Worm (Caenorhabditis elegans) whole organism, late embryonic: ENCODE measurements around the gene fln-1.

Experiments
- ceh-9 ChIP-seq: sonication (generic microtip); optimal IDR thresholded peaks from 2 replicates; lab custom pipeline; 2016; ENCODE audit warnings: mild to moderate bottlenecking, missing genetic modification characterization, inconsistent platforms, missing compliant biosample characterization
- dve-1 ChIP-seq: sonication (generic microtip); optimal IDR thresholded peaks from 2 replicates; lab custom pipeline; 2017; ENCODE audit warnings: antibody characterized with exemption, mild to moderate bottlenecking, missing genetic modification characterization, missing compliant biosample characterization
- elt-2 ChIP-seq: sonication (generic microtip); optimal IDR thresholded peaks from 2 replicates; lab custom pipeline; 2016; ENCODE audit warnings: missing genetic modification reagents, missing genetic modification characterization, missing compliant biosample characterization
- elt-4 ChIP-seq: sonication (generic microtip); optimal IDR thresholded peaks from 2 replicates; lab custom pipeline; 2016; ENCODE audit warnings: missing genetic modification characterization, missing compliant biosample characterization
- fkh-10 ChIP-seq: fragments of 150-350 bp; optimal IDR thresholded peaks from 2 replicates; lab custom pipeline; 2014; ENCODE audit warnings: missing biosample characterization, missing genetic modification reagents, missing genetic modification characterization
- hlh-13 ChIP-seq: fragments of 200-800 bp; sonication (Bioruptor generic); optimal IDR thresholded peaks from 2 replicates; lab custom pipeline; 2018; ENCODE audit warnings: mild to moderate bottlenecking, missing genetic modification characterization, missing compliant biosample characterization
- mec-3 ChIP-seq: sonication (generic microtip); optimal IDR thresholded peaks from 2 replicates; lab custom pipeline; 2016; ENCODE audit warnings: borderline replicate concordance, missing genetic modification characterization, missing compliant biosample characterization
- nhr-232 ChIP-seq: sonication (generic microtip); optimal IDR thresholded peaks from 2 replicates; lab custom pipeline; 2016; ENCODE audit warnings: missing genetic modification characterization, missing compliant biosample characterization
- pha-2 ChIP-seq: sonication (generic microtip); optimal IDR thresholded peaks from 2 replicates; lab custom pipeline; 2017; ENCODE audit warnings: mild to moderate bottlenecking, missing genetic modification characterization, missing compliant biosample characterization
- pqm-1 ChIP-seq: sonication (generic microtip); optimal IDR thresholded peaks from 2 replicates; lab custom pipeline; 2016; ENCODE audit warnings: missing genetic modification characterization, missing compliant biosample characterization
- pros-1 ChIP-seq: fragments of 150-350 bp; optimal IDR thresholded peaks from 2 replicates; lab custom pipeline; 2014; ENCODE audit warnings: missing biosample characterization, missing genetic modification reagents, missing genetic modification characterization
- sox-2 ChIP-seq: fragments of 200-800 bp; sonication (Bioruptor generic); IDR thresholded peaks from 2 replicates; pipeline ENCODE4 v1.3.6; 2022; ENCODE audit warnings: missing genetic modification reagents, missing genetic modification characterization, missing compliant biosample characterization
- tbx-7 ChIP-seq: sonication (generic microtip); optimal IDR thresholded peaks from 2 replicates; lab custom pipeline; 2016; ENCODE audit warnings: missing genotype, missing genetic modification characterization, missing compliant biosample characterization

ce11 chrIV:377791-378190, 2.0 kb upstream of the fln-1 start:
- TF ChIP-seq pros-1 (tag; lab: Kevin White, UChicago): no peak
- no peak for TF ChIP-seq dve-1
- no peak for TF ChIP-seq elt-4
- TF ChIP-seq sox-2 (GFP tag; lab: Robert Waterston, UW): no peak
- no peak for TF ChIP-seq mec-3 (tag; lab: Kevin White, UChicago)
- no peak for TF ChIP-seq pha-2 (tag; lab: Kevin White, UChicago)
- TF ChIP-seq ceh-9: no peak
- no peak for TF ChIP-seq pqm-1 (tag; lab: Kevin White, UChicago)
- no peak for TF ChIP-seq nhr-232
- no peak for TF ChIP-seq hlh-13 (GFP tag; lab: Kevin White, UChicago)
- TF ChIP-seq fkh-10: no peak
- no peak for TF ChIP-seq tbx-7
- TF ChIP-seq elt-2 (tag; lab: Kevin White, UChicago): no peak
